Fruit fly (Drosophila melanogaster) whole organism: ENCODE results near the gene CG2182.

Experiments used
- CG8478 ChIP-seq: fragments of >200 bp; optimal IDR thresholded peaks from 2 replicates; lab custom pipeline; 2018; ENCODE audit warnings: inconsistent platforms
- Dll ChIP-seq: fragments of >200 bp; optimal IDR thresholded peaks from 2 replicates; lab custom pipeline; 2017
- EcR ChIP-seq, 2 experiments: fragments of >200 bp; optimal IDR thresholded peaks; 2 replicates each; lab custom pipeline; 2017; ENCODE audit warnings: missing biosample characterization in 2 of 2, missing genetic modification characterization in 2 of 2, missing genetic modification reagents in 2 of 2
- pan ChIP-seq: fragments of >200 bp; optimal IDR thresholded peaks from 2 replicates; lab custom pipeline; 2017
- psq ChIP-seq: fragments of >200 bp; optimal IDR thresholded peaks from 2 replicates; lab custom pipeline; 2017
- usp ChIP-seq: fragments of >200 bp; optimal IDR thresholded peaks from 2 replicates; lab custom pipeline; 2017; ENCODE audit warnings: missing biosample characterization, missing genetic modification characterization, mixed read lengths

dm6 chr3R:5691042-5691441 lies 31.3 kb upstream of the CG2182 start:
- TF ChIP-seq pan (lab: Kevin White, UChicago) (no peak), EcR (GFP tag; optimal IDR thresholded peaks at IDR 0.05; lab: Kevin White, UChicago) (no peak), CG8478 (lab: Kevin White, UChicago) (no peak), Dll (lab: Kevin White, UChicago) (no peak), psq (lab: Kevin White, UChicago) (no peak), usp (GFP tag; lab: Kevin White, UChicago) (no peak)
